Fruit fly (Drosophila melanogaster): Measurements from ENCODE around the gene Sras.

dm6 chr3L:5522904-5523428, 40.6 kb upstream of the Sras start:
- TF ChIP-seq usp (GFP tag; optimal IDR thresholded peaks at IDR 0.05) = no peak
- no peak for TF ChIP-seq Hr83 (GFP tag; optimal IDR thresholded peaks at IDR 0.05; ENCODE audit: poor library complexity, severe bottlenecking)
- no peak for TF ChIP-seq Myc (optimal IDR thresholded peaks at IDR 0.05)
- TF ChIP-seq Sp1 (GFP tag; optimal IDR thresholded peaks at IDR 0.05) = no peak
- no peak for TF ChIP-seq Hr78 (GFP tag; optimal IDR thresholded peaks at IDR 0.05)
- TF ChIP-seq psq (GFP tag; optimal IDR thresholded peaks at IDR 0.05) = no peak
- no peak for TF ChIP-seq lola (GFP tag; optimal IDR thresholded peaks at IDR 0.05)
- TF ChIP-seq Dif (GFP tag; optimal IDR thresholded peaks at IDR 0.05; ENCODE audit: partially characterized antibody) = no peak
- TF ChIP-seq fru (GFP tag; optimal IDR thresholded peaks at IDR 0.05) = no peak
- no peak for TF ChIP-seq pan (optimal IDR thresholded peaks at IDR 0.05)
- TF ChIP-seq CG32264 (GFP tag; optimal IDR thresholded peaks at IDR 0.05) = no peak

All from whole organism, wandering third instar larva.